Worm (Caenorhabditis elegans) whole organism, L4/young adult: ENCODE data around the gene irld-49.

Source experiments
- W03F9.2 ChIP-seq: fragments of 150-350 bp; optimal IDR thresholded peaks from 2 replicates; lab custom pipeline; 2014; ENCODE audit warnings: missing biosample characterization, missing genetic modification characterization
- dao-5 ChIP-seq: sonication (generic microtip); optimal IDR thresholded peaks from 2 replicates; lab custom pipeline; 2016; ENCODE audit warnings: missing genotype, missing genetic modification characterization, moderate library complexity, missing compliant biosample characterization
- him-1 ChIP-seq: sonication (generic microtip); optimal IDR thresholded peaks from 2 replicates; lab custom pipeline; 2016; ENCODE audit warnings: missing genotype, missing genetic modification reagents, missing genetic modification characterization, missing compliant biosample characterization

The irld-49 gene

ce11 chrII:2925806-2926558, 18.0 kb upstream of the irld-49 start:
- no peak for TF ChIP-seq him-1 (tag; lab: Kevin White, UChicago)
- no peak for TF ChIP-seq W03F9.2 (tag; lab: Kevin White, UChicago)
- TF ChIP-seq dao-5 (tag; lab: Kevin White, UChicago), result no peak

- no peak for TF ChIP-seq dao-5 (tag; lab: Kevin White, UChicago)
- TF ChIP-seq him-1 (tag; lab: Kevin White, UChicago), result no peak
- no peak for TF ChIP-seq W03F9.2 (tag; lab: Kevin White, UChicago)
Measured at ce11 chrII:2927533-2927932, 16.4 kb upstream of the irld-49 start, which contains the start of the genes ZK355.3 and ZK355.8. ZK355.3 (minus strand) TSS chrII:2927633. ZK355.8 (plus strand) TSS chrII:2927804.

ce11 chrII:2929846-2930245, 14.1 kb upstream of the irld-49 start:
- TF ChIP-seq him-1 (tag; lab: Kevin White, UChicago) (no peak), dao-5 (tag; lab: Kevin White, UChicago) (no peak), W03F9.2 (tag; lab: Kevin White, UChicago) (no peak)

ce11 chrII:2930499-2930898, 13.5 kb upstream of the irld-49 start, which contains the start of the genes irld-64 and irld-63:
irld-64 (minus strand) TSS chrII:2930599.
irld-63 (plus strand) TSS chrII:2930728.
- no peak for TF ChIP-seq dao-5 (tag; lab: Kevin White, UChicago)
- TF ChIP-seq him-1 (tag; lab: Kevin White, UChicago), result no peak
- TF ChIP-seq W03F9.2 (tag; lab: Kevin White, UChicago), result no peak

- TF ChIP-seq him-1 (tag; lab: Kevin White, UChicago), result no peak
- no peak for TF ChIP-seq W03F9.2 (tag; lab: Kevin White, UChicago)
- no peak for TF ChIP-seq dao-5 (tag; lab: Kevin White, UChicago)
Measured at ce11 chrII:2931564-2931963, 12.4 kb upstream of the irld-49 start.

- TF ChIP-seq W03F9.2 (tag; lab: Kevin White, UChicago), result no peak
- TF ChIP-seq him-1 (tag; lab: Kevin White, UChicago), result no peak
- TF ChIP-seq dao-5 (tag; lab: Kevin White, UChicago), result no peak
Measured at ce11 chrII:2934354-2934753, 9.6 kb upstream of the irld-49 start, which contains the start of gene irld-67. irld-67 (minus strand) TSS chrII:2934454.

ce11 chrII:2937852-2938251, 6.1 kb upstream of the irld-49 start, which contains the start of gene irld-65:
irld-65 (minus strand) TSS chrII:2937952.
- TF ChIP-seq W03F9.2 (tag; lab: Kevin White, UChicago) (no peak), dao-5 (tag; lab: Kevin White, UChicago) (no peak), him-1 (tag; lab: Kevin White, UChicago) (no peak)

- no peak for TF ChIP-seq W03F9.2 (tag; lab: Kevin White, UChicago)
- no peak for TF ChIP-seq him-1 (tag; lab: Kevin White, UChicago)
- TF ChIP-seq dao-5 (tag; lab: Kevin White, UChicago), result no peak
Measured at ce11 chrII:2939681-2940080, 4.3 kb upstream of the irld-49 start.

ce11 chrII:2940747-2941146, 3.2 kb upstream of the irld-49 start, which contains the start of gene irld-66:
irld-66 (minus strand) TSS chrII:2940847.
- no peak for TF ChIP-seq dao-5 (tag; lab: Kevin White, UChicago)
- TF ChIP-seq W03F9.2 (tag; lab: Kevin White, UChicago), result no peak
- no peak for TF ChIP-seq him-1 (tag; lab: Kevin White, UChicago)

ce11 chrII:2946438-2946837, 2.5 kb downstream of the irld-49 start, which contains the start of gene srw-79:
srw-79 (plus strand) TSS chrII:2946738.
- TF ChIP-seq dao-5 (tag; lab: Kevin White, UChicago), result no peak
- TF ChIP-seq W03F9.2 (tag; lab: Kevin White, UChicago), result no peak
- TF ChIP-seq him-1 (tag; lab: Kevin White, UChicago), result no peak

ce11 chrII:2948614-2949013, 4.6 kb downstream of the irld-49 start:
- TF ChIP-seq him-1 (tag; lab: Kevin White, UChicago), result no peak

- no peak for TF ChIP-seq W03F9.2 (tag; lab: Kevin White, UChicago)
- TF ChIP-seq dao-5 (tag; lab: Kevin White, UChicago), result no peak
Measured at ce11 chrII:2952629-2953028, 8.7 kb downstream of the irld-49 start, which contains the start of gene irld-51. irld-51 (minus strand) TSS chrII:2952729.

- TF ChIP-seq W03F9.2 (tag; lab: Kevin White, UChicago) (no peak), him-1 (tag; lab: Kevin White, UChicago) (no peak), dao-5 (tag; lab: Kevin White, UChicago) (no peak)
Measured at ce11 chrII:2955656-2956115, 11.7 kb downstream of the irld-49 start, which contains the start of gene irld-48. irld-48 (plus strand) TSS chrII:2956065.
